Worm (Caenorhabditis elegans) whole organism, L4 larva: ENCODE measurements around the gene Y7A9D.1.

Experiments used
- F26F4.8 ChIP-seq: fragments of 200-800 bp; sonication (Bioruptor generic); conservative IDR thresholded peaks from 2 replicates; pipeline ENCODE4 v1.3.6; 2022; ENCODE audit warnings: missing genetic modification characterization, missing compliant biosample characterization
- F37D6.2 ChIP-seq: sonication (generic microtip); optimal IDR thresholded peaks from 2 replicates; lab custom pipeline; 2016; ENCODE audit warnings: mild to moderate bottlenecking, missing genetic modification characterization, missing compliant biosample characterization
- F49E8.2 ChIP-seq: sonication (generic microtip); optimal IDR thresholded peaks from 2 replicates; lab custom pipeline; 2016; ENCODE audit warnings: missing compliant biosample characterization, mild to moderate bottlenecking, missing genetic modification characterization, borderline replicate concordance
- T20F7.1 ChIP-seq: fragments of 200-800 bp; sonication (Bioruptor generic); optimal IDR thresholded peaks from 2 replicates; lab custom pipeline; 2018; ENCODE audit warnings: mild to moderate bottlenecking, missing genetic modification characterization, missing compliant biosample characterization
- T26A8.4 ChIP-seq: fragments of 200-800 bp; sonication (Bioruptor generic); IDR thresholded peaks from 2 replicates; pipeline ENCODE4 v1.3.6; 2022; ENCODE audit warnings: missing genetic modification characterization, missing compliant biosample characterization
- Y105C5A.15 ChIP-seq: fragments of 200-800 bp; sonication (Bioruptor generic); IDR thresholded peaks from 2 replicates; pipeline ENCODE4 v1.3.6; 2022; ENCODE audit warnings: missing genetic modification characterization, missing compliant biosample characterization
- Y5F2A.4 ChIP-seq: fragments of 200-800 bp; sonication (Bioruptor generic); optimal IDR thresholded peaks from 2 replicates; lab custom pipeline; 2018; ENCODE audit warnings: mild to moderate bottlenecking, missing genetic modification characterization, missing compliant biosample characterization
- ZK337.2 ChIP-seq: fragments of 200-800 bp; sonication (Bioruptor generic); IDR thresholded peaks from 2 replicates; pipeline ENCODE4 v1.3.6; 2022; ENCODE audit warnings: missing genetic modification reagents, missing genetic modification characterization, missing compliant biosample characterization
- aha-1 ChIP-seq: fragments of 150-350 bp; peaks from one replicate; lab custom pipeline; 2014; ENCODE audit warnings: missing biosample characterization, missing genetic modification characterization
- arid-1 ChIP-seq: fragments of 200-800 bp; sonication (Bioruptor generic); conservative IDR thresholded peaks from 2 replicates; pipeline ENCODE4 v1.3.6; 2022; ENCODE audit warnings: missing genetic modification reagents, missing genetic modification characterization, missing compliant biosample characterization
- ceh-20 ChIP-seq: fragments of 200-800 bp; sonication (Bioruptor generic); IDR thresholded peaks from 2 replicates; pipeline ENCODE4 v1.3.6; 2022; ENCODE audit warnings: missing genetic modification reagents, missing genetic modification characterization, missing compliant biosample characterization
- ceh-32 ChIP-seq: sonication (generic microtip); optimal IDR thresholded peaks from 2 replicates; lab custom pipeline; 2016; ENCODE audit warnings: mild to moderate bottlenecking, missing genetic modification characterization, missing compliant biosample characterization; ENCODE audit not compliant: poor library complexity
- daf-12 ChIP-seq: fragments of 150-350 bp; optimal IDR thresholded peaks from 2 replicates; lab custom pipeline; 2014; ENCODE audit warnings: missing biosample characterization, missing genetic modification reagents, missing genetic modification characterization
- daf-16 ChIP-seq, 3 experiments: sonication (generic microtip); optimal IDR thresholded peaks; 2 replicates each; lab custom pipeline; 2016 to 2017; ENCODE audit warnings: missing genetic modification characterization in 3 of 3, missing genetic modification reagents in 3 of 3, mild to moderate bottlenecking in 2 of 3, missing compliant biosample characterization in 2 of 3, missing biosample characterization in 1 of 3, moderate library complexity in 1 of 3
- daf-19 ChIP-seq: fragments of 200-800 bp; sonication (Bioruptor generic); conservative IDR thresholded peaks from 2 replicates; pipeline ENCODE4 v1.3.6; 2022; ENCODE audit warnings: missing genetic modification characterization, missing compliant biosample characterization
- daf-8 ChIP-seq: fragments of 200-800 bp; sonication (Bioruptor generic); IDR thresholded peaks from 2 replicates; pipeline ENCODE4 v1.3.6; 2022; ENCODE audit warnings: missing genetic modification characterization, missing compliant biosample characterization
- dmd-6 ChIP-seq: fragments of 200-800 bp; sonication (Bioruptor generic); IDR thresholded peaks from 2 replicates; pipeline ENCODE4 v1.3.6; 2022; ENCODE audit warnings: missing genetic modification reagents, missing genetic modification characterization, missing compliant biosample characterization
- dmd-8 ChIP-seq: fragments of 200-800 bp; sonication (Bioruptor generic); IDR thresholded peaks from 2 replicates; pipeline ENCODE4 v1.3.6; 2022; ENCODE audit warnings: missing genetic modification characterization, missing compliant biosample characterization
- dmd-9 ChIP-seq: fragments of 200-800 bp; sonication (Bioruptor generic); IDR thresholded peaks from 2 replicates; pipeline ENCODE4 v1.3.6; 2022; ENCODE audit warnings: missing genetic modification reagents, missing genetic modification characterization, missing compliant biosample characterization
- fkh-10 ChIP-seq: fragments of 150-350 bp; optimal IDR thresholded peaks from 2 replicates; lab custom pipeline; 2014; ENCODE audit warnings: missing biosample characterization, missing genetic modification reagents, missing genetic modification characterization
- fos-1 ChIP-seq: fragments of 150-350 bp; optimal IDR thresholded peaks from 2 replicates; lab custom pipeline; 2014; ENCODE audit warnings: missing biosample characterization, missing genetic modification characterization
- gei-8 ChIP-seq: fragments of 200-800 bp; sonication (Bioruptor generic); optimal IDR thresholded peaks from 2 replicates; lab custom pipeline; 2018; ENCODE audit warnings: mild to moderate bottlenecking, missing genetic modification characterization, missing compliant biosample characterization
- hlh-11 ChIP-seq: fragments of 200-800 bp; sonication (Bioruptor generic); optimal IDR thresholded peaks from 2 replicates; lab custom pipeline; 2018; ENCODE audit warnings: mild to moderate bottlenecking, missing genetic modification characterization, missing compliant biosample characterization
- hlh-30 ChIP-seq: sonication (generic microtip); optimal IDR thresholded peaks from 2 replicates; lab custom pipeline; 2017; ENCODE audit warnings: antibody characterized with exemption, mild to moderate bottlenecking, missing genetic modification characterization, missing compliant biosample characterization; ENCODE audit not compliant: insufficient read depth
- hmg-1.1 ChIP-seq: fragments of 200-800 bp; sonication (Bioruptor generic); IDR thresholded peaks from 2 replicates; pipeline ENCODE4 v1.3.6; 2022; ENCODE audit warnings: missing genetic modification reagents, missing genetic modification characterization, missing compliant biosample characterization
- lim-7 ChIP-seq: fragments of 200-800 bp; sonication (Bioruptor generic); IDR thresholded peaks from 2 replicates; pipeline ENCODE4 v1.3.6; 2022; ENCODE audit warnings: missing genetic modification characterization, missing compliant biosample characterization
- lin-1 ChIP-seq: fragments of 200-800 bp; sonication (Bioruptor generic); IDR thresholded peaks from 2 replicates; pipeline ENCODE4 v1.3.6; 2022; ENCODE audit warnings: missing genetic modification reagents, missing genetic modification characterization, missing compliant biosample characterization
- lin-15B ChIP-seq: fragments of 150-350 bp; sonication (generic microtip); optimal IDR thresholded peaks from 3 replicates; lab custom pipeline; 2014; ENCODE audit warnings: missing biosample characterization, missing genetic modification characterization
- lin-29 ChIP-seq: fragments of 200-800 bp; sonication (Bioruptor generic); IDR thresholded peaks from 2 replicates; pipeline ENCODE4 v1.3.6; 2022; ENCODE audit warnings: missing genetic modification reagents, missing genetic modification characterization, missing compliant biosample characterization
- mdt-29 ChIP-seq: fragments of 200-800 bp; sonication (Bioruptor generic); IDR thresholded peaks from 2 replicates; pipeline ENCODE4 v1.3.6; 2022; ENCODE audit warnings: missing genetic modification reagents, missing genetic modification characterization, missing compliant biosample characterization
- mes-2 ChIP-seq: sonication (generic microtip); optimal IDR thresholded peaks from 2 replicates; lab custom pipeline; 2016; ENCODE audit warnings: missing genotype, mild to moderate bottlenecking, missing genetic modification characterization, missing compliant biosample characterization; ENCODE audit not compliant: poor library complexity, severe bottlenecking
- mxl-3 ChIP-seq: fragments of 200-800 bp; sonication (Bioruptor generic); optimal IDR thresholded peaks from 2 replicates; lab custom pipeline; 2018; ENCODE audit warnings: mild to moderate bottlenecking, missing genetic modification characterization, missing compliant biosample characterization
- nhr-10 ChIP-seq: fragments of 150-350 bp; optimal IDR thresholded peaks from 2 replicates; lab custom pipeline; 2014; ENCODE audit warnings: missing biosample characterization, missing genetic modification characterization
- nhr-111 ChIP-seq: fragments of 200-800 bp; sonication (Bioruptor generic); optimal IDR thresholded peaks from 2 replicates; lab custom pipeline; 2018; ENCODE audit warnings: mild to moderate bottlenecking, missing genetic modification characterization, missing compliant biosample characterization
- nhr-28 ChIP-seq: fragments of 150-350 bp; optimal IDR thresholded peaks from 2 replicates; lab custom pipeline; 2014; ENCODE audit warnings: missing biosample characterization, missing genetic modification characterization
- nhr-41 ChIP-seq: fragments of 200-800 bp; sonication (Bioruptor generic); IDR thresholded peaks from 2 replicates; pipeline ENCODE4 v1.3.6; 2022; ENCODE audit warnings: missing genetic modification reagents, missing genetic modification characterization, missing compliant biosample characterization
- pha-4 ChIP-seq, 2 experiments: fragments of 150-350 bp in 1 of 2; fragments of 200-800 bp in 1 of 2; sonication (Bioruptor generic) in 1 of 2; IDR thresholded peaks in 1 of 2; optimal IDR thresholded peaks in 1 of 2; 2 replicates each; pipeline versions ENCODE4 v1.3.6 to Lab custom; 2014 to 2022; ENCODE audit warnings: missing genetic modification characterization in 2 of 2, missing genetic modification reagents in 2 of 2, missing biosample characterization in 1 of 2, missing compliant biosample characterization in 1 of 2
- php-3 ChIP-seq: fragments of 200-800 bp; sonication (Bioruptor generic); IDR thresholded peaks from 2 replicates; pipeline ENCODE4 v1.3.6; 2022; ENCODE audit warnings: missing genetic modification reagents, missing genetic modification characterization, missing compliant biosample characterization
- rbr-2 ChIP-seq: sonication (generic microtip); optimal IDR thresholded peaks from 2 replicates; lab custom pipeline; 2016; ENCODE audit warnings: missing genotype, missing genetic modification characterization, missing compliant biosample characterization
- sdz-12 ChIP-seq: fragments of 200-800 bp; sonication (Bioruptor generic); optimal IDR thresholded peaks from 2 replicates; lab custom pipeline; 2018; ENCODE audit warnings: mild to moderate bottlenecking, missing genetic modification characterization, missing compliant biosample characterization
- set-16 ChIP-seq: fragments of 200-800 bp; sonication (Bioruptor generic); IDR thresholded peaks from 2 replicates; pipeline ENCODE4 v1.3.6; 2022; ENCODE audit warnings: missing genetic modification reagents, missing genetic modification characterization, missing compliant biosample characterization
- spr-1 ChIP-seq: sonication (generic microtip); optimal IDR thresholded peaks from 2 replicates; lab custom pipeline; 2016; ENCODE audit warnings: mild to moderate bottlenecking, missing genetic modification characterization, missing compliant biosample characterization
- spr-3 ChIP-seq: fragments of 200-800 bp; sonication (Bioruptor generic); optimal IDR thresholded peaks from 2 replicates; lab custom pipeline; 2018; ENCODE audit warnings: mild to moderate bottlenecking, missing genetic modification characterization, missing compliant biosample characterization
- tag-97 ChIP-seq: fragments of 200-800 bp; sonication (Bioruptor generic); IDR thresholded peaks from 2 replicates; pipeline ENCODE4 v1.3.6; 2022; ENCODE audit warnings: missing genetic modification characterization, missing compliant biosample characterization
- unc-130 ChIP-seq: sonication (generic microtip); optimal IDR thresholded peaks from 2 replicates; lab custom pipeline; 2016; ENCODE audit warnings: missing genetic modification reagents, missing genetic modification characterization, missing compliant biosample characterization
- zag-1 ChIP-seq: fragments of 150-350 bp; optimal IDR thresholded peaks from 2 replicates; lab custom pipeline; 2014; ENCODE audit warnings: missing biosample characterization, missing genetic modification characterization
- zfp-3 ChIP-seq: fragments of 200-800 bp; sonication (Bioruptor generic); conservative IDR thresholded peaks from 2 replicates; pipeline ENCODE4 v1.3.6; 2022; ENCODE audit warnings: missing genetic modification reagents, missing genetic modification characterization, missing compliant biosample characterization
- zip-11 ChIP-seq: fragments of 200-800 bp; sonication (Bioruptor generic); IDR thresholded peaks from 2 replicates; pipeline ENCODE4 v1.3.6; 2022; ENCODE audit warnings: missing genetic modification characterization, missing compliant biosample characterization
- ztf-11 ChIP-seq: fragments of 150-350 bp; optimal IDR thresholded peaks from 2 replicates; lab custom pipeline; 2014; ENCODE audit warnings: missing biosample characterization, missing genetic modification characterization

The Y7A9D.1 gene

ce11 chrIV:16388136-16388635 lies 6.2 kb upstream of the Y7A9D.1 start (continued):
- TF ChIP-seq set-16 (peak; percentile 47), F37D6.2 (tag; lab: Kevin White, UChicago) (no peak), Y105C5A.15 (GFP tag; lab: Robert Waterston, UW) (0 out of 2 replicates have a peak, but pooled peaks have one; percentile 43), php-3 (GFP tag; lab: Robert Waterston, UW) (0 out of 2 replicates have a peak, but pooled peaks have one; percentile 42), lin-15B (tag; lab: Kevin White, UChicago) (no peak), hlh-11 (tag; lab: Kevin White, UChicago) (peak; percentile 39), Y5F2A.4 (GFP tag; lab: Kevin White, UChicago) (no peak), aha-1 (no peak), daf-19 (GFP tag; lab: Robert Waterston, UW) (peak; percentile 63; the same call in 1 of the 2 replicates), mes-2 (tag; lab: Kevin White, UChicago) (peak; percentile 70), rbr-2 (tag; lab: Kevin White, UChicago) (peak; percentile 4), dmd-9 (GFP tag; lab: Robert Waterston, UW) (0 out of 2 replicates have a peak, but pooled peaks have one; percentile 29), ZK337.2 (GFP tag; lab: Robert Waterston, UW) (no peak), lin-29 (GFP tag; lab: Robert Waterston, UW) (no peak), fos-1 (no peak), unc-130 (no peak), nhr-41 (GFP tag; lab: Robert Waterston, UW) (no peak), fkh-10 (GFP tag; lab: Kevin White, UChicago) (no peak), daf-12 (tag; lab: Kevin White, UChicago) (no peak), daf-16 (GFP tag; optimal IDR thresholded peaks at IDR 0.05; lab: Kevin White, UChicago) (peak in 1 of 2 experiments; percentile 66), daf-16 (tag; optimal IDR thresholded peaks at IDR 0.05; lab: Kevin White, UChicago) (peak; percentile 13), nhr-10 (tag; lab: Kevin White, UChicago) (no peak), gei-8 (peak; percentile 35), nhr-28 (tag; lab: Kevin White, UChicago) (no peak), tag-97 (no peak), ceh-20 (GFP tag; lab: Robert Waterston, UW) (no peak), F26F4.8 (GFP tag; lab: Robert Waterston, UW) (no peak), dmd-8 (peak; percentile 78; the same call in 1 of the 2 replicates), nhr-111 (peak; percentile 53), sdz-12 (GFP tag; lab: Kevin White, UChicago) (no peak), hlh-30 (no peak), zag-1 (tag; lab: Kevin White, UChicago) (no peak), T20F7.1 (no peak), lim-7 (GFP tag; lab: Robert Waterston, UW) (peak; percentile 73; the same call in 1 of the 2 replicates), dmd-6 (GFP tag; lab: Robert Waterston, UW) (peak; percentile 42), daf-8 (GFP tag; lab: Robert Waterston, UW) (no peak), ceh-32 (no peak), pha-4 (GFP tag; IDR thresholded peaks at IDR 0.05; lab: Robert Waterston, UW) (peak; percentile 71), pha-4 (tag; optimal IDR thresholded peaks at IDR 0.05; lab: Kevin White, UChicago) (no peak), zip-11 (peak; percentile 76; the same call in 1 of the 2 replicates), zfp-3 (GFP tag; lab: Robert Waterston, UW) (no peak), spr-1 (tag; lab: Kevin White, UChicago) (peak; percentile 8), ztf-11 (tag; lab: Kevin White, UChicago) (no peak), F49E8.2 (peak; percentile 32), spr-3 (peak; percentile 34), T26A8.4 (peak; percentile 50; the same call in 1 of the 2 replicates), hmg-1.1 (GFP tag; lab: Robert Waterston, UW) (peak; percentile 72), lin-1 (GFP tag; lab: Robert Waterston, UW) (no peak), mdt-29 (GFP tag; lab: Robert Waterston, UW) (0 out of 2 replicates have a peak, but pooled peaks have one; percentile 12), arid-1 (GFP tag; lab: Robert Waterston, UW) (0 out of 2 replicates have a peak, but pooled peaks have one; percentile 61), mxl-3 (GFP tag; lab: Kevin White, UChicago) (no peak)
